Worm (Caenorhabditis elegans) whole organism, L1 larva: Measurements from ENCODE around the gene F19H6.5.
A peak's percentile ranks its signal among the peaks of the same experiment; 100 is the strongest.

Source experiments
- efl-1 ChIP-seq, 4 experiments: fragments of 150-350 bp; optimal IDR thresholded peaks in 3 of 4; peaks in 1 of 4; 1 replicate in 1 of 4; 2 replicates in 3 of 4; lab custom pipeline; 2014; ENCODE audit warnings: missing biosample characterization in 2 of 4, missing genetic modification characterization in 2 of 4, missing genetic modification reagents in 2 of 4
- elt-2 ChIP-seq: sonication (generic microtip); optimal IDR thresholded peaks from 2 replicates; lab custom pipeline; 2016; ENCODE audit warnings: missing genetic modification characterization, mild to moderate bottlenecking, inconsistent platforms, missing compliant biosample characterization, missing genetic modification reagents
- fkh-4 ChIP-seq: sonication (generic microtip); optimal IDR thresholded peaks from 2 replicates; lab custom pipeline; 2016; ENCODE audit warnings: missing compliant biosample characterization, missing genetic modification characterization, borderline replicate concordance
- nhr-19 ChIP-seq: fragments of 200-800 bp; sonication (Bioruptor generic); conservative IDR thresholded peaks from 2 replicates; pipeline ENCODE4 v1.3.6; 2022; ENCODE audit warnings: missing genetic modification characterization, missing compliant biosample characterization
- skn-1 ChIP-seq: fragments of 150-350 bp; optimal IDR thresholded peaks from 2 replicates; lab custom pipeline; 2014; ENCODE audit warnings: missing biosample characterization, missing genetic modification characterization
- unc-130 ChIP-seq: fragments of 150-350 bp; optimal IDR thresholded peaks from 2 replicates; lab custom pipeline; 2017; ENCODE audit warnings: missing biosample characterization, missing genetic modification characterization, inconsistent platforms

F19H6.5 gene

ce11 chrX:12314395-12314794 is 50.3 kb downstream of the F19H6.5 start:
- TF ChIP-seq elt-2 (tag; lab: Kevin White, UChicago) (peak; percentile 5), fkh-4 (tag; lab: Kevin White, UChicago) (no peak)

DNA sequence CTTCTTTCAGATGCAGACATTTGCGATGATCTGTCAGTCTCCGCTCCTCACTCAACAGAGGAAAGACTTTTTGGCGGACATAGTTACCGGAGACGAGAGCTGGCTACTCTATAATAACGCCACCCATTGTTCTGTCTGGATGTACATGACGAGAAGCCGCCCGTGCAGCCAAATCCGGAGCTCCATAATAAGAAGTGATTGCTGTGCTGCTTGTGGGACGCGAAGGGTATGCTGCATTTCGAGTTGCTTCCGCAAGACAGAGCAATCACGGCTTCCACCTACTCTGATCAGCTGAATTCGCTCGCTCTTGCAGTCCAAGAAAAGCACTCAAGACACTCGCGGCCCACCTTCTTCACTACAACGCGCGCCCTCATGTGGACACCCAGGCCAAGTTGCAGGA is 50.9 kb downstream of the F19H6.5 start:
- TF ChIP-seq unc-130 (tag; lab: Kevin White, UChicago) (no peak), efl-1 (optimal IDR thresholded peaks at IDR 0.05; lab: Kevin White, UChicago) (no peak), efl-1 (GFP tag; optimal IDR thresholded peaks at IDR 0.05 in 1 of 2; lab: Kevin White, UChicago) (no peak), skn-1 (tag; lab: Kevin White, UChicago) (no peak), nhr-19 (no peak)
